Fruit fly (Drosophila melanogaster): Measurements from ENCODE around the gene CG34273.
A peak's percentile ranks its signal among the peaks of the same experiment; 100 is the strongest.

Gene CG34273

dm6 chr3R:14558383-14558883 lies 41.6 kb downstream of the CG34273 start (continued):
- TF ChIP-seq lab (GFP tag; optimal IDR thresholded peaks at IDR 0.05) (peak; percentile 96), lmd (GFP tag; IDR thresholded peaks at IDR 0.05) (peak; percentile 89), al (GFP tag; IDR thresholded peaks at IDR 0.05) (peak; percentile 71), wek (GFP tag; optimal IDR thresholded peaks at IDR 0.05) (peak; percentile 55), tio (GFP tag; optimal IDR thresholded peaks at IDR 0.05) (peak; percentile 90), CG16863 (GFP tag; optimal IDR thresholded peaks at IDR 0.05) (peak; percentile 86), CG4707 (GFP tag; optimal IDR thresholded peaks at IDR 0.05) (peak; percentile 86), sob (GFP tag; IDR thresholded peaks at IDR 0.05) (peak; percentile 86), CG6254 (GFP tag; optimal IDR thresholded peaks at IDR 0.05) (peak; percentile 85), Doc3 (GFP tag; IDR thresholded peaks at IDR 0.05; ENCODE audit: partially characterized antibody) (no peak), mirr (GFP tag; optimal IDR thresholded peaks at IDR 0.05) (peak; percentile 64), Sin3A (optimal IDR thresholded peaks at IDR 0.05) (no peak), CG15269 (tag; optimal IDR thresholded peaks at IDR 0.05) (peak; percentile 95), grau (tag; optimal IDR thresholded peaks at IDR 0.05) (peak; percentile 93), nerfin-2 (GFP tag; IDR thresholded peaks at IDR 0.05; ENCODE audit: partially characterized antibody) (no peak), CG9215 (GFP tag; IDR thresholded peaks at IDR 0.05) (peak; percentile 82), yki (optimal IDR thresholded peaks at IDR 0.05) (no peak), shn (GFP tag; optimal IDR thresholded peaks at IDR 0.05) (peak; percentile 88), grn (GFP tag; optimal IDR thresholded peaks at IDR 0.05) (peak; percentile 38), Mrtf (GFP tag; IDR thresholded peaks at IDR 0.05) (peak; percentile 77; the same call in 2 of the 3 replicates), CG7963 (GFP tag; IDR thresholded peaks at IDR 0.05; ENCODE audit: partially characterized antibody) (no peak), CG16813 (GFP tag; IDR thresholded peaks at IDR 0.05; ENCODE audit: partially characterized antibody) (0 out of 3 replicates have a peak, but pooled peaks have one; percentile 19), Ets65A (GFP tag) (peak; percentile 95), hb (GFP tag; IDR thresholded peaks at IDR 0.05; ENCODE audit: partially characterized antibody) (no peak), Hsf (GFP tag; optimal IDR thresholded peaks at IDR 0.05) (peak; percentile 93), CG13624 (GFP tag; optimal IDR thresholded peaks at IDR 0.05) (peak; percentile 92), Adf1 (GFP tag; IDR thresholded peaks at IDR 0.05) (peak; percentile 59), jumu (GFP tag; optimal IDR thresholded peaks at IDR 0.05) (peak; percentile 88), Side (GFP tag; optimal IDR thresholded peaks at IDR 0.05) (peak; percentile 89), CG10274 (GFP tag; optimal IDR thresholded peaks at IDR 0.05) (peak; percentile 85), Dref (GFP tag; IDR thresholded peaks at IDR 0.05) (0 out of 2 replicates have a peak, but pooled peaks have one; percentile 8), emc (GFP tag; optimal IDR thresholded peaks at IDR 0.05) (peak; percentile 60), gsb (GFP tag; IDR thresholded peaks at IDR 0.05) (peak; percentile 65), CG3838 (GFP tag; optimal IDR thresholded peaks at IDR 0.05) (peak; percentile 48), CG17912 (GFP tag; optimal IDR thresholded peaks at IDR 0.05) (peak; percentile 44), Gug (GFP tag; IDR thresholded peaks at IDR 0.05) (peak; percentile 65), CG1024 (GFP tag; IDR thresholded peaks at IDR 0.05) (peak; percentile 46; the same call in 1 of the 2 replicates), Hey (tag; optimal IDR thresholded peaks at IDR 0.05) (peak; percentile 30), otp (GFP tag; IDR thresholded peaks at IDR 0.05) (peak; percentile 40; the same call in 1 of the 3 replicates), E2f2 (GFP tag; IDR thresholded peaks at IDR 0.05) (peak; percentile 66), CG17829 (tag; optimal IDR thresholded peaks at IDR 0.05) (peak; percentile 92), h (optimal IDR thresholded peaks at IDR 0.05) (no peak), Hmx (GFP tag; optimal IDR thresholded peaks at IDR 0.05) (peak; percentile 80), CG42726 (GFP tag; IDR thresholded peaks at IDR 0.05; ENCODE audit: partially characterized antibody) (no peak), nom (GFP tag; optimal IDR thresholded peaks at IDR 0.05) (no peak), Dbx (GFP tag; IDR thresholded peaks at IDR 0.05) (peak; percentile 88), CG9817 (tag; optimal IDR thresholded peaks at IDR 0.05) (peak; percentile 90), sisA (GFP tag; IDR thresholded peaks at IDR 0.05) (peak; percentile 88), Kr (GFP tag; optimal IDR thresholded peaks at IDR 0.05) (no peak), CG12659 (GFP tag; optimal IDR thresholded peaks at IDR 0.05) (peak; percentile 95), Dip2 (GFP tag; IDR thresholded peaks at IDR 0.05) (peak; percentile 57; the same call in 1 of the 2 replicates)
